Fruit fly (Drosophila melanogaster) whole organism, prepupa: ENCODE data around the gene Amnionless.

ENCODE experiments used
- CG10631 ChIP-seq: fragments of 200-800 bp; sonication (Bioruptor generic); optimal IDR thresholded peaks from 2 replicates; lab custom pipeline; 2016; ENCODE audit warnings: missing biosample characterization, missing genetic modification characterization
- CG10669 ChIP-seq: fragments of 200-800 bp; sonication (Bioruptor generic); optimal IDR thresholded peaks from 3 replicates; lab custom pipeline; 2018; ENCODE audit warnings: missing biosample characterization, mild to moderate bottlenecking, missing genetic modification characterization, moderate library complexity
- CG11762 ChIP-seq: fragments of 200-800 bp; sonication (Bioruptor generic); optimal IDR thresholded peaks from 3 replicates; lab custom pipeline; 2016; ENCODE audit warnings: missing biosample characterization, missing genetic modification characterization; ENCODE audit not compliant: insufficient read depth
- CG11902 ChIP-seq: fragments of 200-800 bp; sonication (Bioruptor generic); optimal IDR thresholded peaks from 3 replicates; lab custom pipeline; 2016; ENCODE audit warnings: missing biosample characterization, missing genetic modification characterization
- CG15336 ChIP-seq: fragments of 200-800 bp; sonication (Bioruptor generic); IDR thresholded peaks from 2 replicates; pipeline ENCODE4 v1.3.6; 2022; ENCODE audit warnings: missing biosample characterization, missing genetic modification characterization
- CG1621 ChIP-seq: fragments of 200-800 bp; sonication (Bioruptor generic); optimal IDR thresholded peaks from 3 replicates; lab custom pipeline; 2018; ENCODE audit warnings: missing biosample characterization, mild to moderate bottlenecking, missing genetic modification characterization
- CG32006 ChIP-seq: fragments of 200-800 bp; sonication (Bioruptor generic); optimal IDR thresholded peaks from 3 replicates; lab custom pipeline; 2017; ENCODE audit warnings: missing biosample characterization, mild to moderate bottlenecking, missing genetic modification characterization
- CG34406 ChIP-seq: fragments of 200-800 bp; sonication (Bioruptor generic); optimal IDR thresholded peaks from 3 replicates; lab custom pipeline; 2016; ENCODE audit warnings: missing biosample characterization, missing genetic modification characterization
- CG4318 ChIP-seq: fragments of 200-800 bp; sonication (Bioruptor generic); optimal IDR thresholded peaks from 3 replicates; lab custom pipeline; 2017; ENCODE audit warnings: missing biosample characterization, mild to moderate bottlenecking, missing genetic modification characterization
- CG6163 ChIP-seq: fragments of 200-800 bp; sonication (Bioruptor generic); IDR thresholded peaks from 3 replicates; pipeline ENCODE4 v1.3.6; 2022; ENCODE audit warnings: missing biosample characterization, missing genetic modification characterization
- CG6276 ChIP-seq: fragments of 200-800 bp; sonication (Bioruptor generic); optimal IDR thresholded peaks from 2 replicates; lab custom pipeline; 2017; ENCODE audit warnings: missing biosample characterization, mild to moderate bottlenecking, missing genetic modification characterization
- CG6792 ChIP-seq: fragments of 200-800 bp; sonication (Bioruptor generic); optimal IDR thresholded peaks from 3 replicates; lab custom pipeline; 2016; ENCODE audit warnings: missing biosample characterization, missing genetic modification characterization
- CG6854 ChIP-seq: fragments of 200-800 bp; sonication (Bioruptor generic); optimal IDR thresholded peaks from 2 replicates; lab custom pipeline; 2017; ENCODE audit warnings: missing biosample characterization, mild to moderate bottlenecking, missing genetic modification characterization
- CG7368 ChIP-seq: fragments of 200-800 bp; sonication (Bioruptor generic); optimal IDR thresholded peaks from 3 replicates; lab custom pipeline; 2016; ENCODE audit warnings: missing biosample characterization, missing genetic modification characterization
- CG8119 ChIP-seq: fragments of 200-800 bp; sonication (Bioruptor generic); IDR thresholded peaks from 3 replicates; pipeline ENCODE4 v1.3.6; 2022; ENCODE audit warnings: missing biosample characterization, missing genetic modification characterization
- CG8319 ChIP-seq: fragments of 200-800 bp; sonication (Bioruptor generic); optimal IDR thresholded peaks from 3 replicates; lab custom pipeline; 2016; ENCODE audit warnings: missing biosample characterization, missing genetic modification characterization
- CG8632 ChIP-seq: fragments of 200-800 bp; sonication (Bioruptor generic); optimal IDR thresholded peaks from 3 replicates; lab custom pipeline; 2016; ENCODE audit warnings: missing biosample characterization, missing genetic modification characterization
- CG9139 ChIP-seq: fragments of 200-800 bp; sonication (Bioruptor generic); optimal IDR thresholded peaks from 3 replicates; lab custom pipeline; 2017; ENCODE audit warnings: missing biosample characterization, mild to moderate bottlenecking, missing genetic modification characterization
- Eip75B ChIP-seq: fragments of 200-800 bp; sonication (Bioruptor generic); optimal IDR thresholded peaks from 3 replicates; lab custom pipeline; 2016; ENCODE audit warnings: missing biosample characterization, missing genetic modification characterization
- Eip78C ChIP-seq: fragments of 200-800 bp; sonication (Bioruptor generic); peaks from one replicate; lab custom pipeline; 2016; ENCODE audit warnings: missing biosample characterization, missing genetic modification characterization
- Eip93F ChIP-seq: fragments of 200-800 bp; sonication (Bioruptor generic); optimal IDR thresholded peaks from 2 replicates; lab custom pipeline; 2016; ENCODE audit warnings: missing biosample characterization, mild to moderate bottlenecking, missing genetic modification characterization
- Ets21C ChIP-seq: fragments of 200-800 bp; sonication (Bioruptor generic); optimal IDR thresholded peaks from 3 replicates; lab custom pipeline; 2016; ENCODE audit warnings: missing biosample characterization, missing genetic modification characterization
- Ets96B ChIP-seq: fragments of 200-800 bp; optimal IDR thresholded peaks from 2 replicates; lab custom pipeline; 2019; ENCODE audit warnings: missing biosample characterization, mild to moderate bottlenecking, missing genetic modification characterization, moderate library complexity
- Gug ChIP-seq: fragments of 200-800 bp; sonication (Bioruptor generic); IDR thresholded peaks from 2 replicates; pipeline ENCODE4 v1.3.6; 2022; ENCODE audit warnings: missing biosample characterization, missing genetic modification characterization
- Hr39 ChIP-seq: fragments of 200-800 bp; sonication (Bioruptor generic); optimal IDR thresholded peaks from 2 replicates; lab custom pipeline; 2016; ENCODE audit warnings: missing biosample characterization, missing genetic modification characterization
- Hr4 ChIP-seq: fragments of 200-800 bp; sonication (Bioruptor generic); optimal IDR thresholded peaks from 3 replicates; lab custom pipeline; 2016; ENCODE audit warnings: missing biosample characterization, missing genetic modification characterization
- Lpt ChIP-seq: fragments of 200-800 bp; sonication (Bioruptor generic); optimal IDR thresholded peaks from 3 replicates; lab custom pipeline; 2016; ENCODE audit warnings: missing biosample characterization, missing genetic modification characterization
- Met ChIP-seq: fragments of 200-800 bp; sonication (Bioruptor generic); optimal IDR thresholded peaks from 3 replicates; lab custom pipeline; 2016; ENCODE audit warnings: missing biosample characterization, missing genetic modification characterization
- OdsH ChIP-seq: fragments of 200-800 bp; sonication (Bioruptor generic); optimal IDR thresholded peaks from 3 replicates; lab custom pipeline; 2016; ENCODE audit warnings: missing biosample characterization, missing genetic modification characterization
- Smox ChIP-seq: fragments of 200-800 bp; sonication (Bioruptor generic); optimal IDR thresholded peaks from 3 replicates; lab custom pipeline; 2016; ENCODE audit warnings: missing biosample characterization, missing genetic modification characterization
- Sox102F ChIP-seq: fragments of 200-800 bp; sonication (Bioruptor generic); optimal IDR thresholded peaks from 2 replicates; lab custom pipeline; 2016; ENCODE audit warnings: missing biosample characterization, mild to moderate bottlenecking, missing genetic modification characterization
- achi ChIP-seq: fragments of 200-800 bp; sonication (Bioruptor generic); optimal IDR thresholded peaks from 3 replicates; lab custom pipeline; 2016; ENCODE audit warnings: missing biosample characterization, missing genetic modification characterization
- acj6 ChIP-seq: fragments of 200-800 bp; sonication (Bioruptor generic); optimal IDR thresholded peaks from 3 replicates; lab custom pipeline; 2016; ENCODE audit warnings: missing biosample characterization, missing genetic modification characterization
- cyc ChIP-seq: fragments of 200-800 bp; sonication (Bioruptor generic); optimal IDR thresholded peaks from 3 replicates; lab custom pipeline; 2016; ENCODE audit warnings: missing biosample characterization, missing genetic modification characterization
- dsx ChIP-seq: fragments of 200-800 bp; optimal IDR thresholded peaks from 3 replicates; lab custom pipeline; 2019; ENCODE audit warnings: missing biosample characterization, mild to moderate bottlenecking, missing genetic modification characterization, moderate library complexity; ENCODE audit not compliant: poor library complexity, severe bottlenecking
- eg ChIP-seq: fragments of 200-800 bp; sonication (Bioruptor generic); IDR thresholded peaks from 3 replicates; pipeline ENCODE4 v1.3.6; 2022; ENCODE audit warnings: missing biosample characterization, missing genetic modification characterization
- esn ChIP-seq: fragments of 200-800 bp; sonication (Bioruptor generic); optimal IDR thresholded peaks from 2 replicates; lab custom pipeline; 2016; ENCODE audit warnings: missing biosample characterization, mild to moderate bottlenecking, missing genetic modification characterization, moderate library complexity
- fd59A ChIP-seq: fragments of 200-800 bp; sonication (Bioruptor generic); optimal IDR thresholded peaks from 2 replicates; lab custom pipeline; 2017; ENCODE audit warnings: missing biosample characterization, mild to moderate bottlenecking, missing genetic modification characterization, missing genetic modification reagents
- fd85E ChIP-seq: fragments of 200-800 bp; sonication (Bioruptor generic); optimal IDR thresholded peaks from 3 replicates; lab custom pipeline; 2016; ENCODE audit warnings: missing biosample characterization, missing genetic modification characterization
- fkh ChIP-seq: fragments of 200-800 bp; sonication (Bioruptor generic); optimal IDR thresholded peaks from 3 replicates; lab custom pipeline; 2017; ENCODE audit warnings: missing biosample characterization, mild to moderate bottlenecking, missing genetic modification characterization, moderate library complexity
- lz ChIP-seq: fragments of 200-800 bp; sonication (Bioruptor generic); optimal IDR thresholded peaks from 3 replicates; lab custom pipeline; 2016; ENCODE audit warnings: missing biosample characterization, missing genetic modification characterization
- pdm3 ChIP-seq: fragments of 200-800 bp; sonication (Bioruptor generic); optimal IDR thresholded peaks from 3 replicates; lab custom pipeline; 2016; ENCODE audit warnings: missing biosample characterization, missing genetic modification characterization
- salr ChIP-seq, 2 experiments: fragments of 200-800 bp; sonication (Bioruptor generic); optimal IDR thresholded peaks; 3 replicates each; lab custom pipeline; 2016 to 2018; ENCODE audit warnings: missing biosample characterization in 2 of 2, missing genetic modification characterization in 2 of 2, mild to moderate bottlenecking in 1 of 2
- spab ChIP-seq: fragments of 200-800 bp; sonication (Bioruptor generic); optimal IDR thresholded peaks from 2 replicates; lab custom pipeline; 2017; ENCODE audit warnings: missing biosample characterization, mild to moderate bottlenecking, missing genetic modification characterization, missing genetic modification reagents
- ss ChIP-seq, 2 experiments: fragments of 200-800 bp; sonication (Bioruptor generic); optimal IDR thresholded peaks; 2 replicates in 1 of 2; 3 replicates in 1 of 2; lab custom pipeline; 2017 to 2018; ENCODE audit warnings: mild to moderate bottlenecking in 2 of 2, missing biosample characterization in 2 of 2, missing genetic modification characterization in 2 of 2, moderate library complexity in 1 of 2
- svp ChIP-seq: fragments of 200-800 bp; sonication (Bioruptor generic); peaks from one replicate; lab custom pipeline; 2016; ENCODE audit warnings: missing biosample characterization, missing genetic modification characterization
- topi ChIP-seq: fragments of 200-800 bp; sonication (Bioruptor generic); optimal IDR thresholded peaks from 3 replicates; lab custom pipeline; 2016; ENCODE audit warnings: missing biosample characterization, missing genetic modification characterization

Amnionless gene

dm6 chr2L:286421-286820, 2.5 kb downstream of the Amnionless start (continued):
- TF ChIP-seq Lpt (GFP tag; lab: Kevin White, UChicago) (peak; percentile 8), fd85E (GFP tag; lab: Kevin White, UChicago) (peak; percentile 46), acj6 (GFP tag; lab: Kevin White, UChicago) (peak; percentile 69), Eip93F (GFP tag; lab: Kevin White, UChicago) (peak; percentile 92), spab (peak; percentile 46), CG15336 (peak; percentile 70), Hr4 (GFP tag; lab: Kevin White, UChicago) (peak; percentile 75), eg (GFP tag; lab: Robert Waterston, UW) (peak; percentile 73; the same call in 2 of the 3 replicates), CG7368 (GFP tag; lab: Kevin White, UChicago) (peak; percentile 78), CG6163 (peak; percentile 73), salr (GFP tag; optimal IDR thresholded peaks at IDR 0.05; lab: Kevin White, UChicago) (peak in 1 of 2 experiments; percentile 48), Gug (GFP tag; lab: Robert Waterston, UW) (0 out of 2 replicates have a peak, but pooled peaks have one; percentile 24), achi (GFP tag; lab: Kevin White, UChicago) (peak; percentile 55), CG8632 (peak; percentile 67), Eip75B (peak; percentile 84), CG6276 (GFP tag; lab: Kevin White, UChicago) (no peak), cyc (GFP tag; lab: Kevin White, UChicago) (peak; percentile 83), esn (GFP tag; lab: Kevin White, UChicago) (peak; percentile 88), CG6792 (GFP tag; lab: Kevin White, UChicago) (peak; percentile 78), CG11902 (GFP tag; lab: Kevin White, UChicago) (peak; percentile 46), pdm3 (peak; percentile 80), fd59A (no peak), CG8119 (GFP tag; lab: Robert Waterston, UW) (peak; percentile 27; the same call in 1 of the 3 replicates), CG34406 (GFP tag; lab: Kevin White, UChicago) (peak; percentile 62), CG6854 (GFP tag; lab: Kevin White, UChicago) (peak; percentile 86), svp (peak; percentile 95)

- TF ChIP-seq acj6 (GFP tag; lab: Kevin White, UChicago) (peak; percentile 53), achi (GFP tag; lab: Kevin White, UChicago) (peak; percentile 47), pdm3 (peak; percentile 47), CG11762 (GFP tag; lab: Kevin White, UChicago) (no peak), CG1621 (tag; lab: Kevin White, UChicago) (peak; percentile 28), svp (peak; percentile 27), cyc (GFP tag; lab: Kevin White, UChicago) (peak; percentile 39), Hr39 (GFP tag; lab: Kevin White, UChicago) (peak; percentile 20), CG6163 (peak; percentile 66; the same call in 2 of the 3 replicates), dsx (GFP tag; lab: Kevin White, UChicago) (peak; percentile 43), Met (GFP tag; lab: Kevin White, UChicago) (peak; percentile 65), CG6854 (GFP tag; lab: Kevin White, UChicago) (peak; percentile 60), fkh (GFP tag; lab: Kevin White, UChicago) (peak; percentile 6), eg (GFP tag; lab: Robert Waterston, UW) (peak; percentile 71), Eip75B (peak; percentile 56), Ets21C (GFP tag; lab: Kevin White, UChicago) (peak; percentile 28), CG8319 (GFP tag; lab: Kevin White, UChicago) (no peak), CG10669 (GFP tag; lab: Kevin White, UChicago) (peak; percentile 8), ss (GFP tag; optimal IDR thresholded peaks at IDR 0.05; lab: Kevin White, UChicago) (no peak), CG4318 (GFP tag; lab: Kevin White, UChicago) (no peak), CG8119 (GFP tag; lab: Robert Waterston, UW) (no peak), OdsH (GFP tag; lab: Kevin White, UChicago) (peak; percentile 42), Sox102F (GFP tag; lab: Kevin White, UChicago) (no peak), Eip78C (GFP tag; lab: Kevin White, UChicago) (peak; percentile 78), CG32006 (GFP tag; lab: Kevin White, UChicago) (peak; percentile 6), fd59A (no peak), fd85E (GFP tag; lab: Kevin White, UChicago) (no peak), esn (GFP tag; lab: Kevin White, UChicago) (peak; percentile 61), Gug (GFP tag; lab: Robert Waterston, UW) (no peak), CG10631 (GFP tag; lab: Kevin White, UChicago) (peak; percentile 60), lz (GFP tag; lab: Kevin White, UChicago) (peak; percentile 48), Ets96B (peak; percentile 31), CG9139 (GFP tag; lab: Kevin White, UChicago) (peak; percentile 42), CG8632 (peak; percentile 27), CG34406 (GFP tag; lab: Kevin White, UChicago) (peak; percentile 35), topi (GFP tag; lab: Kevin White, UChicago) (peak; percentile 45), Smox (no peak)
Measured at dm6 chr2L:285596-286023, 3.3 kb downstream of the Amnionless start.
